Worm (Caenorhabditis elegans): Measurements from ENCODE around the gene lbp-8.

The lbp-8 gene

ce11 chrV:13872895-13873294, 17.7 kb upstream of the lbp-8 start, which contains the start of gene cpt-5:
Gene cpt-5 (plus strand): TSS chrV:13873195.
- no peak for TF ChIP-seq hlh-8 (tag; optimal IDR thresholded peaks at IDR 0.05)
- TF ChIP-seq ceh-34 (tag; optimal IDR thresholded peaks at IDR 0.05): no peak
- TF ChIP-seq Y22D7AL.16 (tag; optimal IDR thresholded peaks at IDR 0.05): no peak

DNA sequence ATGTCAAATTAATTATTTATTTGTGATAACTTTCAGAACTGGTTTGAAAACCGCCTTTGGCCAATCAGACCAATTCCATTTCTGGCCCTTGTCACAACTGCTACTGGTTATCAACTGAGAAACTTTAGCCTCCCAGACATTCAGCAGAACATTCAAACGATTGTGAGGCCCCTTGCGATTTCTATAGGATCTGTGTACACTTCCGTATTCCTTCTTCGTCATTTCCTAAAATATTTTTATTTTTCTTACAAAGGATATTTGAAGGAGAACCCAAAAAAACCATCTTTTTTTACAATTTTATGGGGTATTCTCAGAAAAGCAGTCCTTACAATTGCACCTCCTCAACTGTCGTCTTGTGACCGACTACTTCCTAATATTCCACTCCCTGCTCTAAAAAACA, 17.2 kb upstream of the lbp-8 start:
- TF ChIP-seq lim-6 (tag; optimal IDR thresholded peaks at IDR 0.05) (no peak), npax-4 (tag; optimal IDR thresholded peaks at IDR 0.05) (no peak), unc-42 (tag; optimal IDR thresholded peaks at IDR 0.05) (no peak), tbx-7 (tag; optimal IDR thresholded peaks at IDR 0.05) (no peak), pha-2 (tag; optimal IDR thresholded peaks at IDR 0.05) (no peak), unc-55 (GFP tag; optimal IDR thresholded peaks at IDR 0.05) (no peak), fkh-6 (tag; optimal IDR thresholded peaks at IDR 0.05) (no peak), C08G9.2 (tag; optimal IDR thresholded peaks at IDR 0.05) (no peak), nhr-11 (tag; optimal IDR thresholded peaks at IDR 0.05) (no peak), C38D4.7 (GFP tag; optimal IDR thresholded peaks at IDR 0.05) (no peak), hlh-8 (tag; optimal IDR thresholded peaks at IDR 0.05) (no peak), zip-5 (tag; optimal IDR thresholded peaks at IDR 0.05) (no peak), sox-2 (GFP tag; IDR thresholded peaks at IDR 0.05) (no peak), fkh-10 (GFP tag; optimal IDR thresholded peaks at IDR 0.05) (no peak), lin-11 (tag; optimal IDR thresholded peaks at IDR 0.05) (no peak), ztf-16 (tag; optimal IDR thresholded peaks at IDR 0.05) (no peak), unc-86 (tag; optimal IDR thresholded peaks at IDR 0.05) (no peak), elt-2 (tag; optimal IDR thresholded peaks at IDR 0.05) (no peak), ahr-1 (tag; optimal IDR thresholded peaks at IDR 0.05) (no peak), fax-1 (tag; optimal IDR thresholded peaks at IDR 0.05) (no peak)

DNA sequence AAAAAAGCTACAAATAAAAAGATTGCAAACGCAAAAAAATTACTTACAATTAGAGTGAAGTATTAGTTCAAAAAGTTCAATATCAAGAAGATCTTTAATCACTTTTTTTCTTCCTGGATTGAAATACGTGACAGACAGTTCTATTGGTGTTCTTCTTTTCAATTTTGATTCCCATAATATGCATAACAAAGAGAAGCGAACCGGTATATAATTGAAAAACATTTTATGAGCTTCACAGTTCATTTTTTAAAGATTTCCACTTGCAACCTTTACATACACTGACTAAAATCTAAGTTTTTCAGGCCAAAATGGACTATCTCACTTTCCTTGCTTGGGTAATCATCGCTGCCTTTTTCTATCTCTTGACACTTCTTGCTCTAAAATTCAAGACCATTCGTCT, 14.0 kb upstream of the lbp-8 start, which contains the start of gene T22G5.1:
Gene T22G5.1, plus strand, starts transcription at position 301 of the 400 bp plus-strand sequence.
- TF ChIP-seq ceh-30 (tag; optimal IDR thresholded peaks at IDR 0.05): no peak
- TF ChIP-seq Y22D7AL.16 (tag; optimal IDR thresholded peaks at IDR 0.05): no peak
- TF ChIP-seq tbx-7 (tag; optimal IDR thresholded peaks at IDR 0.05): no peak
- TF ChIP-seq nhr-232 (tag; optimal IDR thresholded peaks at IDR 0.05): no peak
- TF ChIP-seq elt-2 (tag; optimal IDR thresholded peaks at IDR 0.05): no peak
- no peak for TF ChIP-seq tbx-2 (tag; optimal IDR thresholded peaks at IDR 0.05)
- TF ChIP-seq odd-2 (tag; optimal IDR thresholded peaks at IDR 0.05): no peak
- no peak for TF ChIP-seq pax-1 (tag; optimal IDR thresholded peaks at IDR 0.05)
- no peak for TF ChIP-seq dve-1 (tag; optimal IDR thresholded peaks at IDR 0.05)
- no peak for TF ChIP-seq ceh-48 (tag; optimal IDR thresholded peaks at IDR 0.05)
- no peak for TF ChIP-seq pag-3 (tag; optimal IDR thresholded peaks at IDR 0.05; ENCODE audit: borderline replicate concordance)
- no peak for TF ChIP-seq fax-1 (tag; optimal IDR thresholded peaks at IDR 0.05)
- TF ChIP-seq K02D7.2 (tag; optimal IDR thresholded peaks at IDR 0.05): no peak
- TF ChIP-seq dmd-4 (tag; optimal IDR thresholded peaks at IDR 0.05; ENCODE audit: borderline replicate concordance): no peak
- no peak for TF ChIP-seq ceh-31 (tag; optimal IDR thresholded peaks at IDR 0.05)
- TF ChIP-seq hlh-30 (tag; optimal IDR thresholded peaks at IDR 0.05; ENCODE audit: insufficient read depth): no peak
- TF ChIP-seq nfya-1 (tag; optimal IDR thresholded peaks at IDR 0.05): no peak
- no peak for TF ChIP-seq lim-6 (tag; optimal IDR thresholded peaks at IDR 0.05)
- TF ChIP-seq fkh-10 (GFP tag; optimal IDR thresholded peaks at IDR 0.05): no peak
- no peak for TF ChIP-seq ceh-45 (GFP tag; IDR thresholded peaks at IDR 0.05)

ce11 chrV:13878226-13878625, 12.3 kb upstream of the lbp-8 start:
- TF ChIP-seq eyg-1 (tag; optimal IDR thresholded peaks at IDR 0.05) (no peak), ama-1 (optimal IDR thresholded peaks at IDR 0.05) (no peak), pros-1 (tag; optimal IDR thresholded peaks at IDR 0.05) (no peak), syd-9 (tag; optimal IDR thresholded peaks at IDR 0.05) (no peak), nhr-232 (tag; optimal IDR thresholded peaks at IDR 0.05) (no peak), ceh-18 (tag; optimal IDR thresholded peaks at IDR 0.05) (no peak), ceh-22 (tag; optimal IDR thresholded peaks at IDR 0.05) (no peak), sdc-2 (tag; optimal IDR thresholded peaks at IDR 0.05) (no peak), unc-42 (tag; optimal IDR thresholded peaks at IDR 0.05) (no peak), mec-3 (tag; optimal IDR thresholded peaks at IDR 0.05; ENCODE audit: borderline replicate concordance) (no peak), tbx-2 (tag; optimal IDR thresholded peaks at IDR 0.05) (no peak)
